Worm (Caenorhabditis elegans) whole organism, midembryonic: ENCODE results near the gene nuo-4.

Experiments
- T22C8.4 ChIP-seq: fragments of 200-800 bp; sonication (Bioruptor generic); IDR thresholded peaks from 2 replicates; pipeline ENCODE4 v1.3.6; 2022; ENCODE audit warnings: missing genetic modification characterization, missing compliant biosample characterization
- cog-1 ChIP-seq: sonication (generic microtip); optimal IDR thresholded peaks from 2 replicates; lab custom pipeline; 2016; ENCODE audit warnings: missing genetic modification characterization, missing compliant biosample characterization
- flt-1 ChIP-seq: fragments of 200-800 bp; sonication (Bioruptor generic); IDR thresholded peaks from 2 replicates; pipeline ENCODE4 v1.3.6; 2022; ENCODE audit warnings: missing genetic modification characterization, missing compliant biosample characterization
- klf-2 ChIP-seq: fragments of 200-800 bp; sonication (Bioruptor generic); conservative IDR thresholded peaks from 2 replicates; pipeline ENCODE4 v1.3.6; 2022; ENCODE audit warnings: missing genetic modification reagents, missing genetic modification characterization, missing compliant biosample characterization
- med-1 ChIP-seq: sonication (generic microtip); optimal IDR thresholded peaks from 2 replicates; lab custom pipeline; 2017; ENCODE audit warnings: missing genetic modification characterization, mild to moderate bottlenecking, missing compliant biosample characterization, antibody characterized with exemption, missing genetic modification reagents; ENCODE audit not compliant: insufficient read depth
- ref-1 ChIP-seq: fragments of 200-800 bp; sonication (Bioruptor generic); conservative IDR thresholded peaks from 2 replicates; pipeline ENCODE4 v1.3.6; 2022; ENCODE audit warnings: missing genetic modification reagents, missing genetic modification characterization, missing compliant biosample characterization
- tab-1 ChIP-seq: fragments of 200-800 bp; sonication (Bioruptor generic); IDR thresholded peaks from 2 replicates; pipeline ENCODE4 v1.3.6; 2022; ENCODE audit warnings: missing genetic modification characterization, missing compliant biosample characterization
- ztf-23 ChIP-seq: fragments of 200-800 bp; sonication (Bioruptor generic); IDR thresholded peaks from 2 replicates; pipeline ENCODE4 v1.3.6; 2022; ENCODE audit warnings: missing genetic modification reagents, missing genetic modification characterization, missing compliant biosample characterization
- ztf-29 ChIP-seq: fragments of 200-800 bp; sonication (Bioruptor generic); IDR thresholded peaks from 2 replicates; pipeline ENCODE4 v1.3.6; 2022; ENCODE audit warnings: missing genetic modification reagents, missing genetic modification characterization, missing compliant biosample characterization

Gene nuo-4

DNA sequence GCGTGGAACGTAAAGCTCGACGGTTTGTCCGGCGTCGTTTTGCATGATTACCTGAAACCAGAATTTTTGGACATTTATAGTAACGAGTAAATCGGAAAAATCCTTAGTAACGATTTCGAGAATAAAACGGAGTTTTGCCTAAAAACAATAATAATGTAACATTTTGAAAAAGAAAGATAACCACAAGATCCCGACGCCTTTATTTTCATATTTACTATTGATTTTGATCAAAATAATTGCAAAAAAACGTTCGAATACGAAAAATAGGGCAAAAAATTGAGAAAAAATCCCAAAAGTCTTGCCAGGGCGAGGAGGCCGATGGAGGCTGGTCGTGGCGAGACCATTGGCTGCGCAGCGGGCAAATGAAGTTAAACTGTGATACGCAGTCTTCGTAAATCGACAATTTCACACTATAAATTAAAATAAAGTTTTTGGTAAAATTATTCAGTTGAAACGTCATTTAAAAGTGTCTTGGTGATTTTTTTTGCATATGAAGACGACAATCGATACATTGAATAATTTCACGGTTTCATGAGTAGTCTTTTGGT lies 31.0 kb upstream of the nuo-4 start, which contains the start of gene rps-21:
Gene rps-21, minus strand, starts transcription at position 51 of the 548 bp plus-strand sequence.
- TF ChIP-seq flt-1 (GFP tag; lab: Robert Waterston, UW) (0 out of 2 replicates have a peak, but pooled peaks have one; percentile 4), ref-1 (no peak), ztf-23 (GFP tag; lab: Robert Waterston, UW) (peak; percentile 55; the same call in 1 of the 2 replicates), cog-1 (tag; lab: Kevin White, UChicago) (peak; percentile 34)

- no peak for TF ChIP-seq T22C8.4
- no peak for TF ChIP-seq flt-1 (GFP tag; lab: Robert Waterston, UW)
- no peak for TF ChIP-seq ztf-23 (GFP tag; lab: Robert Waterston, UW)
- TF ChIP-seq cog-1 (tag; lab: Kevin White, UChicago), result no peak
Measured at ce11 chrIII:7188300-7189052, 29.9 kb upstream of the nuo-4 start, which contains the start of the genes F37C12.21 and F37C12.10. TSS of gene F37C12.21 (plus strand) at chrIII:7188357. TSS of gene F37C12.10 (minus strand) at chrIII:7188384.

DNA sequence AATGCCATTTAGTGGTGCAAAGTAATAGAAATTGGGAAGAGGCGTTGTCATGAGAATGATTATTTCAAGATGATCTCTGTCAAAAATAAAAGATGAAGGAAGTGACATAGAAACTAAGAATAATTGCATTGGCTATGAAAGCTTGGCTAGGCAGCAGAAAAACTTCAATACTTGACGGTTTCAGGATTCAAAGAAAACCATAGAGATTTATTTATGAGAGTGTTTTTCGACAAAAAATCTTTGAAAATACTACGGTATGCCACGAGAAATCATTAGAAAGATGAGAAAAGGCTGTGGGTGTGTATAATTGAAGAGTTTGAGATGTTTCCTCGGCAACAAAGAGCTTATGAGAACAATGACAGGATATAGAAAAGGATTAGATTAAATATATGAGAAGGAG lies 26.9 kb upstream of the nuo-4 start, which contains the start of gene F37C12.14:
Gene F37C12.14, minus strand, starts transcription at position 101 of the 400 bp plus-strand sequence.
- TF ChIP-seq flt-1 (GFP tag; lab: Robert Waterston, UW) (no peak), T22C8.4 (no peak), ref-1 (no peak), ztf-29 (GFP tag; lab: Robert Waterston, UW) (no peak), ztf-23 (GFP tag; lab: Robert Waterston, UW) (no peak), klf-2 (GFP tag; lab: Robert Waterston, UW) (no peak), cog-1 (tag; lab: Kevin White, UChicago) (no peak), med-1 (no peak), tab-1 (GFP tag; lab: Robert Waterston, UW) (no peak)

DNA sequence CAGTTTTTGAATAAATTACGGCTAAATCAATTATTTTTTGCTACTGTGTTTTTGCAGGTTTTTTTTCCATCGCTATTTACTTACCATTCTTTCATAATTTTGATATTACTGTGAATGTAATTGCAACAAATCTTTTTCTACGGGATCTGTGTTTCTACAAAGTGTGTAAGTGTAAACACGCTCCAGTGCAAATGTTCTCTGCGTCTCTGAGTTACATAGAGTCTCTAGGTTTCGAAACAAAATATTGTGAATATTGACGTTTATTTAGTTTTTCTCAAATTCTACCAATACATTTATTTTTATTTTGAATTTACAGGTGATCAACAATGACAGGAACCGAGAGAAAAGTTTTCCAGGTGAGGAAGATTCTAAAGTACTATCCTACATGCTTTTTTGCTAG lies 25.4 kb upstream of the nuo-4 start, which contains the start of gene yju-2:
Gene yju-2, plus strand, starts transcription at position 315 of the 400 bp plus-strand sequence.
- TF ChIP-seq T22C8.4, result no peak
- no peak for TF ChIP-seq ref-1
- no peak for TF ChIP-seq ztf-29 (GFP tag; lab: Robert Waterston, UW)
- no peak for TF ChIP-seq med-1
- no peak for TF ChIP-seq tab-1 (GFP tag; lab: Robert Waterston, UW)
- no peak for TF ChIP-seq ztf-23 (GFP tag; lab: Robert Waterston, UW)
- no peak for TF ChIP-seq cog-1 (tag; lab: Kevin White, UChicago)
- TF ChIP-seq klf-2 (GFP tag; lab: Robert Waterston, UW), result no peak
- no peak for TF ChIP-seq flt-1 (GFP tag; lab: Robert Waterston, UW)

- TF ChIP-seq flt-1 (GFP tag; lab: Robert Waterston, UW), result 0 out of 2 replicates have a peak, but pooled peaks have one; percentile 18
- TF ChIP-seq cog-1 (tag; lab: Kevin White, UChicago), result no peak
Measured at ce11 chrIII:7181822-7182221, 23.2 kb upstream of the nuo-4 start, which contains the start of gene epg-4. TSS of gene epg-4 (plus strand) at chrIII:7182167.

ce11 chrIII:7180613-7181012 lies 22.0 kb upstream of the nuo-4 start, which contains the start of gene ndab-2:
TSS of gene ndab-2 (plus strand) at chrIII:7180752.
- no peak for TF ChIP-seq cog-1 (tag; lab: Kevin White, UChicago)
- no peak for TF ChIP-seq med-1
- no peak for TF ChIP-seq ztf-23 (GFP tag; lab: Robert Waterston, UW)
- no peak for TF ChIP-seq T22C8.4
- TF ChIP-seq klf-2 (GFP tag; lab: Robert Waterston, UW), result no peak
- TF ChIP-seq ref-1, result no peak
- TF ChIP-seq ztf-29 (GFP tag; lab: Robert Waterston, UW), result no peak
- TF ChIP-seq tab-1 (GFP tag; lab: Robert Waterston, UW), result no peak
- no peak for TF ChIP-seq flt-1 (GFP tag; lab: Robert Waterston, UW)

- TF ChIP-seq ref-1, result no peak
- TF ChIP-seq cog-1 (tag; lab: Kevin White, UChicago), result peak; percentile 76
- no peak for TF ChIP-seq med-1
- peak; percentile 79 for TF ChIP-seq ztf-23 (GFP tag; lab: Robert Waterston, UW)
Measured at ce11 chrIII:7179538-7180301, 21.1 kb upstream of the nuo-4 start, which contains the start of the genes rps-14 and rpl-36. TSS of gene rps-14 (minus strand) at chrIII:7179588. TSS of gene rpl-36 (plus strand) at chrIII:7180251.

- no peak for TF ChIP-seq ref-1
- no peak for TF ChIP-seq tab-1 (GFP tag; lab: Robert Waterston, UW)
- no peak for TF ChIP-seq med-1
- no peak for TF ChIP-seq ztf-23 (GFP tag; lab: Robert Waterston, UW)
- TF ChIP-seq cog-1 (tag; lab: Kevin White, UChicago), result no peak
- TF ChIP-seq flt-1 (GFP tag; lab: Robert Waterston, UW), result no peak
- no peak for TF ChIP-seq klf-2 (GFP tag; lab: Robert Waterston, UW)
- no peak for TF ChIP-seq T22C8.4
- no peak for TF ChIP-seq ztf-29 (GFP tag; lab: Robert Waterston, UW)
Measured at ce11 chrIII:7178497-7178896, 19.9 kb upstream of the nuo-4 start.

DNA sequence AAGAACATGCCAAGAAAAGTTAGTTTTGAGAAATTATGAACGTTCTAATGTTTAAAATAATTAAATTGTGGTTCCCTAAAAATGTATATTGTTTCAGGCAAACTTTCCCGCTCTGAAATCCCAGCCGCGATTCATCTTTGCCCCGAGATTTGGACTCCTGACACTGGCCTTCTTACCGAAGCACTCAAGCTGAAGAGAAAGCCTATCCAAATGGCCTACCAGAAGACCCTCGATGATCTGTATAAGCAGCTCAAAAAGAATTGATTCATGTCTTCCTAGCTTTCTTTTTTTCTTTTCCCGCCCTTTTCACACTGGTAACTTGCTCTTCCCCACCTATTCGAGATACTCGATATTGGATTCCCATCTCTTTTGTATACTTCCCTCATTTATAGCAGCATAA lies 11.5 kb upstream of the nuo-4 start:
- no peak for TF ChIP-seq klf-2 (GFP tag; lab: Robert Waterston, UW)

- TF ChIP-seq med-1 (no peak), flt-1 (GFP tag; lab: Robert Waterston, UW) (no peak)
Measured at ce11 chrIII:7167568-7167937, 8.9 kb upstream of the nuo-4 start, which contains the start of gene acs-4. TSS of gene acs-4 (plus strand) at chrIII:7167838.
